Worm (Caenorhabditis elegans): ENCODE measurements around the gene dhs-21.

The dhs-21 gene

ce11 chrV:12736166-12736753 lies 2.8 kb upstream of the dhs-21 start, which contains the start of gene cky-1:
cky-1 (plus strand) TSS chrV:12736703.
- no peak for TF ChIP-seq ztf-23 (GFP tag; IDR thresholded peaks at IDR 0.05)
- no peak for TF ChIP-seq tab-1 (GFP tag; IDR thresholded peaks at IDR 0.05)
- TF ChIP-seq flt-1 (GFP tag; IDR thresholded peaks at IDR 0.05): no peak
- TF ChIP-seq med-1 (GFP tag; optimal IDR thresholded peaks at IDR 0.05; ENCODE audit: insufficient read depth): no peak
- TF ChIP-seq ref-1 (GFP tag; conservative IDR thresholded peaks at IDR 0.05): no peak
- no peak for TF ChIP-seq klf-2 (GFP tag; conservative IDR thresholded peaks at IDR 0.05)
- TF ChIP-seq ztf-29 (GFP tag; IDR thresholded peaks at IDR 0.05): no peak
- TF ChIP-seq T22C8.4 (GFP tag; IDR thresholded peaks at IDR 0.05): no peak
- TF ChIP-seq cog-1 (tag; optimal IDR thresholded peaks at IDR 0.05): no peak

- no peak for TF ChIP-seq ref-1 (GFP tag; conservative IDR thresholded peaks at IDR 0.05)
- TF ChIP-seq med-1 (GFP tag; optimal IDR thresholded peaks at IDR 0.05; ENCODE audit: insufficient read depth): no peak
- TF ChIP-seq klf-2 (GFP tag; conservative IDR thresholded peaks at IDR 0.05): no peak
- TF ChIP-seq flt-1 (GFP tag; IDR thresholded peaks at IDR 0.05): no peak
- no peak for TF ChIP-seq T22C8.4 (GFP tag; IDR thresholded peaks at IDR 0.05)
- no peak for TF ChIP-seq cog-1 (tag; optimal IDR thresholded peaks at IDR 0.05)
- no peak for TF ChIP-seq ztf-23 (GFP tag; IDR thresholded peaks at IDR 0.05)
- TF ChIP-seq tab-1 (GFP tag; IDR thresholded peaks at IDR 0.05): no peak
- no peak for TF ChIP-seq ztf-29 (GFP tag; IDR thresholded peaks at IDR 0.05)
These were observed 711 bp downstream of the dhs-21 start for ce11 chrV:12732734-12733133.

- no peak for TF ChIP-seq flt-1 (GFP tag; IDR thresholded peaks at IDR 0.05)
- TF ChIP-seq tab-1 (GFP tag; IDR thresholded peaks at IDR 0.05): no peak
- no peak for TF ChIP-seq klf-2 (GFP tag; conservative IDR thresholded peaks at IDR 0.05)
- TF ChIP-seq ztf-23 (GFP tag; IDR thresholded peaks at IDR 0.05): no peak
- no peak for TF ChIP-seq ref-1 (GFP tag; conservative IDR thresholded peaks at IDR 0.05)
- no peak for TF ChIP-seq med-1 (GFP tag; optimal IDR thresholded peaks at IDR 0.05; ENCODE audit: insufficient read depth)
- no peak for TF ChIP-seq ztf-29 (GFP tag; IDR thresholded peaks at IDR 0.05)
- no peak for TF ChIP-seq T22C8.4 (GFP tag; IDR thresholded peaks at IDR 0.05)
- TF ChIP-seq cog-1 (tag; optimal IDR thresholded peaks at IDR 0.05): no peak
These were observed 4.2 kb downstream of the dhs-21 start, which contains the start of gene R11D1.10 for ce11 chrV:12729220-12729619. R11D1.10 (plus strand) TSS chrV:12729520.

ce11 chrV:12728062-12728665 lies 5.3 kb downstream of the dhs-21 start, which contains the start of the genes rpl-28 and mrpl-49:
rpl-28 (minus strand) TSS chrV:12728112.
mrpl-49 (plus strand) TSS chrV:12728631.
- TF ChIP-seq flt-1 (GFP tag; IDR thresholded peaks at IDR 0.05) (no peak), tab-1 (GFP tag; IDR thresholded peaks at IDR 0.05) (no peak), ztf-23 (GFP tag; IDR thresholded peaks at IDR 0.05) (peak; percentile 67), cog-1 (tag; optimal IDR thresholded peaks at IDR 0.05) (peak; percentile 60), ref-1 (GFP tag; conservative IDR thresholded peaks at IDR 0.05) (no peak)

ce11 chrV:12727104-12727637 lies 6.3 kb downstream of the dhs-21 start, which contains the start of gene R11D1.13:
R11D1.13 (plus strand) TSS chrV:12727154.
- TF ChIP-seq T22C8.4 (GFP tag; IDR thresholded peaks at IDR 0.05): no peak
- TF ChIP-seq ref-1 (GFP tag; conservative IDR thresholded peaks at IDR 0.05): no peak
- TF ChIP-seq tab-1 (GFP tag; IDR thresholded peaks at IDR 0.05): no peak
- no peak for TF ChIP-seq cog-1 (tag; optimal IDR thresholded peaks at IDR 0.05)

- no peak for TF ChIP-seq T22C8.4 (GFP tag; IDR thresholded peaks at IDR 0.05)
- TF ChIP-seq ztf-23 (GFP tag; IDR thresholded peaks at IDR 0.05): no peak
- no peak for TF ChIP-seq klf-2 (GFP tag; conservative IDR thresholded peaks at IDR 0.05)
- no peak for TF ChIP-seq tab-1 (GFP tag; IDR thresholded peaks at IDR 0.05)
- no peak for TF ChIP-seq flt-1 (GFP tag; IDR thresholded peaks at IDR 0.05)
- TF ChIP-seq cog-1 (tag; optimal IDR thresholded peaks at IDR 0.05): no peak
- TF ChIP-seq ztf-29 (GFP tag; IDR thresholded peaks at IDR 0.05): no peak
- no peak for TF ChIP-seq med-1 (GFP tag; optimal IDR thresholded peaks at IDR 0.05; ENCODE audit: insufficient read depth)
- TF ChIP-seq ref-1 (GFP tag; conservative IDR thresholded peaks at IDR 0.05): no peak
These were observed 7.6 kb downstream of the dhs-21 start, which contains the start of gene R11D1.12 for ce11 chrV:12725893-12726292. R11D1.12 (minus strand) TSS chrV:12725993.

ce11 chrV:12719713-12720112 lies 13.7 kb downstream of the dhs-21 start, which contains the start of gene R11D1.7:
R11D1.7 (plus strand) TSS chrV:12720013.
- TF ChIP-seq T22C8.4 (GFP tag; IDR thresholded peaks at IDR 0.05) (no peak), ref-1 (GFP tag; conservative IDR thresholded peaks at IDR 0.05) (no peak), flt-1 (GFP tag; IDR thresholded peaks at IDR 0.05) (no peak), ztf-23 (GFP tag; IDR thresholded peaks at IDR 0.05) (no peak), med-1 (GFP tag; optimal IDR thresholded peaks at IDR 0.05; ENCODE audit: insufficient read depth) (no peak), cog-1 (tag; optimal IDR thresholded peaks at IDR 0.05) (no peak)

ce11 chrV:12718622-12719021 lies 14.8 kb downstream of the dhs-21 start, which contains the start of gene str-181:
str-181 (minus strand) TSS chrV:12718722.
- TF ChIP-seq ztf-23 (GFP tag; IDR thresholded peaks at IDR 0.05): no peak
- TF ChIP-seq med-1 (GFP tag; optimal IDR thresholded peaks at IDR 0.05; ENCODE audit: insufficient read depth): no peak
- TF ChIP-seq flt-1 (GFP tag; IDR thresholded peaks at IDR 0.05): no peak
- no peak for TF ChIP-seq tab-1 (GFP tag; IDR thresholded peaks at IDR 0.05)
- TF ChIP-seq T22C8.4 (GFP tag; IDR thresholded peaks at IDR 0.05): no peak
- no peak for TF ChIP-seq cog-1 (tag; optimal IDR thresholded peaks at IDR 0.05)
- TF ChIP-seq ref-1 (GFP tag; conservative IDR thresholded peaks at IDR 0.05): no peak
- TF ChIP-seq ztf-29 (GFP tag; IDR thresholded peaks at IDR 0.05): no peak
- no peak for TF ChIP-seq klf-2 (GFP tag; conservative IDR thresholded peaks at IDR 0.05)

- no peak for TF ChIP-seq cog-1 (tag; optimal IDR thresholded peaks at IDR 0.05)
- TF ChIP-seq ref-1 (GFP tag; conservative IDR thresholded peaks at IDR 0.05): no peak
- no peak for TF ChIP-seq ztf-29 (GFP tag; IDR thresholded peaks at IDR 0.05)
- TF ChIP-seq tab-1 (GFP tag; IDR thresholded peaks at IDR 0.05): no peak
- TF ChIP-seq T22C8.4 (GFP tag; IDR thresholded peaks at IDR 0.05): no peak
- no peak for TF ChIP-seq flt-1 (GFP tag; IDR thresholded peaks at IDR 0.05)
- no peak for TF ChIP-seq med-1 (GFP tag; optimal IDR thresholded peaks at IDR 0.05; ENCODE audit: insufficient read depth)
- TF ChIP-seq klf-2 (GFP tag; conservative IDR thresholded peaks at IDR 0.05): no peak
- TF ChIP-seq ztf-23 (GFP tag; IDR thresholded peaks at IDR 0.05): no peak
These were observed 17.0 kb downstream of the dhs-21 start, which contains the start of gene str-178 for ce11 chrV:12716447-12716846. str-178 (minus strand) TSS chrV:12716547.

Measured in whole organism, midembryonic.